Fruit fly (Drosophila melanogaster) whole organism, embryonic: ENCODE measurements around the gene iav.

Experiments used
- B-H1 ChIP-seq: fragments of 200-800 bp; sonication (Bioruptor generic); IDR thresholded peaks from 3 replicates; pipeline ENCODE4 v1.3.6; 2022; ENCODE audit warnings: missing biosample characterization, missing genetic modification characterization
- CG10462 ChIP-seq: fragments of 200-800 bp; sonication (Bioruptor generic); optimal IDR thresholded peaks from 2 replicates; lab custom pipeline; 2016; ENCODE audit warnings: missing biosample characterization, missing genetic modification characterization
- CG12299 ChIP-seq: fragments of 200-800 bp; sonication (Bioruptor generic); optimal IDR thresholded peaks from 2 replicates; lab custom pipeline; 2018; ENCODE audit warnings: missing biosample characterization, mild to moderate bottlenecking, missing genetic modification characterization
- CG1233 ChIP-seq: fragments of 200-800 bp; sonication (Bioruptor generic); optimal IDR thresholded peaks from 4 replicates; lab custom pipeline; 2018; ENCODE audit warnings: missing biosample characterization, mild to moderate bottlenecking, missing genetic modification characterization
- CG13894 ChIP-seq: fragments of 200-800 bp; sonication (Bioruptor generic); optimal IDR thresholded peaks from 3 replicates; lab custom pipeline; 2018; ENCODE audit warnings: missing biosample characterization, mild to moderate bottlenecking, missing genetic modification characterization, moderate library complexity
- CG1603 ChIP-seq: fragments of 200-800 bp; sonication (Bioruptor generic); optimal IDR thresholded peaks from 2 replicates; lab custom pipeline; 2019; ENCODE audit warnings: missing biosample characterization, mild to moderate bottlenecking, missing genetic modification characterization, moderate library complexity
- CG17186 ChIP-seq: fragments of 200-800 bp; sonication (Bioruptor generic); optimal IDR thresholded peaks from 3 replicates; lab custom pipeline; 2017; ENCODE audit warnings: missing biosample characterization, missing genetic modification reagents, missing genetic modification characterization
- CG17328 ChIP-seq: fragments of 200-800 bp; sonication (Bioruptor generic); IDR thresholded peaks from 2 replicates; pipeline ENCODE4 v1.3.6; 2022; ENCODE audit warnings: missing biosample characterization, missing genetic modification characterization
- CG17612 ChIP-seq: fragments of 200-800 bp; sonication (Bioruptor generic); IDR thresholded peaks from 2 replicates; pipeline ENCODE4 v1.3.6; 2022; ENCODE audit warnings: missing biosample characterization, missing genetic modification characterization
- CG1792 ChIP-seq: fragments of 200-800 bp; sonication (Bioruptor generic); optimal IDR thresholded peaks from 2 replicates; lab custom pipeline; 2016; ENCODE audit warnings: missing biosample characterization, missing genetic modification characterization
- CG2678 ChIP-seq: fragments of 200-800 bp; sonication (Bioruptor generic); optimal IDR thresholded peaks from 3 replicates; lab custom pipeline; 2019; ENCODE audit warnings: missing biosample characterization, mild to moderate bottlenecking, missing genetic modification characterization, moderate library complexity
- CG32772 ChIP-seq: fragments of 200-800 bp; sonication (Bioruptor generic); IDR thresholded peaks from 2 replicates; pipeline ENCODE4 v1.3.6; 2022; ENCODE audit warnings: missing biosample characterization, missing genetic modification characterization
- CG33557 ChIP-seq: fragments of 200-800 bp; sonication (Bioruptor generic); optimal IDR thresholded peaks from 2 replicates; lab custom pipeline; 2019; ENCODE audit warnings: missing biosample characterization, mild to moderate bottlenecking, missing genetic modification characterization, moderate library complexity
- CG4282 ChIP-seq: fragments of 200-800 bp; sonication (Bioruptor generic); optimal IDR thresholded peaks from 2 replicates; lab custom pipeline; 2016; ENCODE audit warnings: missing biosample characterization, missing genetic modification characterization
- CG4360 ChIP-seq: fragments of 200-800 bp; sonication (Bioruptor generic); IDR thresholded peaks from 2 replicates; pipeline ENCODE4 v1.3.6; 2022; ENCODE audit warnings: missing biosample characterization, missing genetic modification characterization
- CG8290 ChIP-seq, 3 experiments: fragments of 200-800 bp; sonication (Bioruptor generic); optimal IDR thresholded peaks; 2 replicates each; lab custom pipeline; 2016 to 2019; ENCODE audit warnings: missing biosample characterization in 3 of 3, missing genetic modification characterization in 3 of 3, mild to moderate bottlenecking in 2 of 3, moderate library complexity in 1 of 3
- Chrac-16 ChIP-seq: fragments of 200-800 bp; sonication (Bioruptor generic); optimal IDR thresholded peaks from 3 replicates; lab custom pipeline; 2016; ENCODE audit warnings: missing biosample characterization, missing genetic modification characterization
- CkIIα-i1 ChIP-seq: fragments of 200-800 bp; sonication (Bioruptor generic); IDR thresholded peaks from 2 replicates; pipeline ENCODE4 v1.3.6; 2022; ENCODE audit warnings: missing biosample characterization, missing genetic modification characterization
- Elba2 ChIP-seq: fragments of 200-800 bp; sonication (Bioruptor generic); optimal IDR thresholded peaks from 3 replicates; lab custom pipeline; 2016; ENCODE audit warnings: missing biosample characterization, missing genetic modification characterization
- Gug ChIP-seq: fragments of 200-800 bp; sonication (Bioruptor generic); IDR thresholded peaks from 4 replicates; pipeline ENCODE4 v1.3.6; 2022; ENCODE audit warnings: missing biosample characterization, missing genetic modification characterization
- H2.0 ChIP-seq: fragments of 200-800 bp; sonication (Bioruptor generic); IDR thresholded peaks from 2 replicates; pipeline ENCODE4 v1.3.6; 2022; ENCODE audit warnings: missing biosample characterization, missing genetic modification characterization
- MTF-1 ChIP-seq: fragments of 200-800 bp; sonication (Bioruptor generic); optimal IDR thresholded peaks from 2 replicates; lab custom pipeline; 2018; ENCODE audit warnings: missing biosample characterization, mild to moderate bottlenecking, missing genetic modification characterization, borderline replicate concordance
- Med ChIP-seq: fragments of 200-800 bp; sonication (Bioruptor generic); peaks from one replicate; lab custom pipeline; 2016; ENCODE audit warnings: missing biosample characterization, missing genetic modification characterization, mild to moderate bottlenecking, inconsistent platforms, moderate library complexity
- Meics ChIP-seq: fragments of 200-800 bp; sonication (Bioruptor generic); optimal IDR thresholded peaks from 2 replicates; lab custom pipeline; 2017; ENCODE audit warnings: missing biosample characterization, mild to moderate bottlenecking, missing genetic modification characterization
- Mes4 ChIP-seq: fragments of 200-800 bp; sonication (Bioruptor generic); optimal IDR thresholded peaks from 2 replicates; lab custom pipeline; 2016; ENCODE audit warnings: missing biosample characterization, missing genetic modification characterization
- Myb ChIP-seq: fragments of 200-800 bp; sonication (Bioruptor generic); optimal IDR thresholded peaks from 2 replicates; lab custom pipeline; 2016; ENCODE audit warnings: missing biosample characterization, missing genetic modification characterization
- Six4 ChIP-seq: fragments of 200-800 bp; sonication (Bioruptor generic); optimal IDR thresholded peaks from 2 replicates; lab custom pipeline; 2016; ENCODE audit warnings: missing biosample characterization, missing genetic modification characterization
- Trl ChIP-seq, 3 experiments: fragments of >200 bp in 2 of 3; fragments of 200-800 bp in 1 of 3; sonication (Bioruptor generic) in 1 of 3; optimal IDR thresholded peaks; 2 replicates in 1 of 3; 3 replicates in 2 of 3; lab custom pipeline; 2016 to 2017; ENCODE audit warnings: missing biosample characterization in 1 of 3, missing genetic modification characterization in 1 of 3
- chm ChIP-seq: fragments of 200-800 bp; sonication (Bioruptor generic); IDR thresholded peaks from 2 replicates; pipeline ENCODE4 v1.3.6; 2022; ENCODE audit warnings: missing biosample characterization, missing genetic modification characterization
- crc ChIP-seq: fragments of 200-800 bp; sonication (Bioruptor generic); optimal IDR thresholded peaks from 2 replicates; lab custom pipeline; 2016; ENCODE audit warnings: missing biosample characterization, missing genetic modification characterization
- crol ChIP-seq: fragments of 200-800 bp; sonication (Bioruptor generic); IDR thresholded peaks from 2 replicates; pipeline ENCODE4 v1.3.6; 2022; ENCODE audit warnings: missing biosample characterization, missing genetic modification characterization
- da ChIP-seq: fragments of 200-800 bp; sonication (Bioruptor generic); optimal IDR thresholded peaks from 2 replicates; lab custom pipeline; 2016; ENCODE audit warnings: missing biosample characterization, missing genetic modification characterization
- dimm ChIP-seq: fragments of 200-800 bp; sonication (Bioruptor generic); IDR thresholded peaks from 2 replicates; pipeline ENCODE4 v1.3.6; 2022; ENCODE audit warnings: missing biosample characterization, missing genetic modification characterization
- dysf ChIP-seq: fragments of 200-800 bp; sonication (Bioruptor generic); IDR thresholded peaks from 3 replicates; pipeline ENCODE4 v1.3.6; 2022; ENCODE audit warnings: missing biosample characterization, missing genetic modification characterization
- ewg ChIP-seq: fragments of 200-800 bp; sonication (Bioruptor generic); optimal IDR thresholded peaks from 3 replicates; lab custom pipeline; 2017; ENCODE audit warnings: mild to moderate bottlenecking, missing biosample characterization, missing genetic modification reagents, missing genetic modification characterization
- fru ChIP-seq: fragments of >200 bp; optimal IDR thresholded peaks from 2 replicates; lab custom pipeline; 2017
- gcm ChIP-seq: fragments of 200-800 bp; sonication (Bioruptor generic); optimal IDR thresholded peaks from 2 replicates; lab custom pipeline; 2019; ENCODE audit warnings: missing biosample characterization, mild to moderate bottlenecking, missing genetic modification characterization, moderate library complexity
- h ChIP-seq: fragments of >200 bp; optimal IDR thresholded peaks from 2 replicates; lab custom pipeline; 2017
- lov ChIP-seq, 2 experiments: fragments of 200-800 bp in 1 of 2; fragments of >200 bp in 1 of 2; sonication (Bioruptor generic) in 1 of 2; IDR thresholded peaks in 1 of 2; optimal IDR thresholded peaks in 1 of 2; 2 replicates in 1 of 2; 3 replicates in 1 of 2; pipeline versions ENCODE4 v1.3.6 to Lab custom; 2017 to 2022; ENCODE audit warnings: missing biosample characterization in 1 of 2, missing genetic modification characterization in 1 of 2
- nom ChIP-seq: fragments of 200-800 bp; sonication (Bioruptor generic); optimal IDR thresholded peaks from 2 replicates; lab custom pipeline; 2017; ENCODE audit warnings: missing biosample characterization, missing genetic modification characterization, mild to moderate bottlenecking, moderate library complexity, missing genetic modification reagents
- pum ChIP-seq: fragments of 200-800 bp; sonication (Bioruptor generic); optimal IDR thresholded peaks from 2 replicates; lab custom pipeline; 2016; ENCODE audit warnings: missing biosample characterization, missing genetic modification characterization
- sr ChIP-seq: fragments of 200-800 bp; sonication (Bioruptor generic); IDR thresholded peaks from 3 replicates; pipeline ENCODE4 v1.3.6; 2022; ENCODE audit warnings: missing biosample characterization, missing genetic modification characterization
- tgo ChIP-seq: fragments of 200-800 bp; sonication (Bioruptor generic); IDR thresholded peaks from 3 replicates; pipeline ENCODE4 v1.3.6; 2022; ENCODE audit warnings: missing biosample characterization, missing genetic modification characterization
- tin ChIP-seq: fragments of 200-800 bp; sonication (Bioruptor generic); optimal IDR thresholded peaks from 3 replicates; lab custom pipeline; 2016; ENCODE audit warnings: missing biosample characterization, missing genetic modification characterization
- tna ChIP-seq: fragments of 200-800 bp; sonication (Bioruptor generic); IDR thresholded peaks from 2 replicates; pipeline ENCODE4 v1.3.6; 2022; ENCODE audit warnings: missing biosample characterization, missing genetic modification characterization; ENCODE audit not compliant: partially characterized antibody
- toy ChIP-seq: fragments of 200-800 bp; sonication (Bioruptor generic); IDR thresholded peaks from 2 replicates; pipeline ENCODE4 v1.3.6; 2022; ENCODE audit warnings: missing biosample characterization, missing genetic modification characterization
- unc-4 ChIP-seq: fragments of 200-800 bp; sonication (Bioruptor generic); IDR thresholded peaks from 2 replicates; pipeline ENCODE4 v1.3.6; 2022; ENCODE audit warnings: missing biosample characterization, missing genetic modification characterization; ENCODE audit not compliant: partially characterized antibody
- usp ChIP-seq: fragments of >200 bp; optimal IDR thresholded peaks from 2 replicates; lab custom pipeline; 2017; ENCODE audit warnings: missing biosample characterization, missing genetic modification characterization
- zen2 ChIP-seq: fragments of 200-800 bp; sonication (Bioruptor generic); IDR thresholded peaks from 3 replicates; pipeline ENCODE4 v1.3.6; 2022; ENCODE audit warnings: missing biosample characterization, missing genetic modification characterization; ENCODE audit not compliant: partially characterized antibody
- zf30C ChIP-seq: fragments of 200-800 bp; sonication (Bioruptor generic); optimal IDR thresholded peaks from 3 replicates; lab custom pipeline; 2018; ENCODE audit warnings: missing biosample characterization, mild to moderate bottlenecking, missing genetic modification characterization

The iav gene

dm6 chrX:6802376-6803080 lies 11.2 kb upstream of the iav start:
- no peak for TF ChIP-seq toy (GFP tag; lab: Robert Waterston, UW)
- no peak for TF ChIP-seq tin
- TF ChIP-seq tgo (GFP tag; lab: Robert Waterston, UW), result no peak
- TF ChIP-seq CG2678, result no peak
- TF ChIP-seq Mes4 (GFP tag; lab: Kevin White, UChicago), result no peak
- no peak for TF ChIP-seq CG1603
- no peak for TF ChIP-seq Gug (GFP tag; lab: Robert Waterston, UW)
- no peak for TF ChIP-seq lov (optimal IDR thresholded peaks at IDR 0.05; lab: Kevin White, UChicago)
- no peak for TF ChIP-seq lov (GFP tag; IDR thresholded peaks at IDR 0.05; lab: Robert Waterston, UW)
- no peak for TF ChIP-seq zen2 (GFP tag; lab: Robert Waterston, UW)
- TF ChIP-seq CG4282 (GFP tag; lab: Kevin White, UChicago), result no peak
- no peak for TF ChIP-seq CkIIα-i1 (GFP tag; lab: Robert Waterston, UW)
- no peak for TF ChIP-seq CG1792 (GFP tag; lab: Kevin White, UChicago)
- TF ChIP-seq gcm (GFP tag; lab: Kevin White, UChicago), result no peak
- TF ChIP-seq crc (GFP tag; lab: Kevin White, UChicago), result no peak
- peak; percentile 95 for TF ChIP-seq crol (GFP tag; lab: Robert Waterston, UW)
- TF ChIP-seq unc-4 (GFP tag; lab: Robert Waterston, UW), result no peak
- TF ChIP-seq Med (GFP tag; lab: Kevin White, UChicago), result peak; percentile 38
- TF ChIP-seq CG17186, result no peak
- TF ChIP-seq Chrac-16 (GFP tag; lab: Kevin White, UChicago), result no peak
- no peak for TF ChIP-seq CG10462
- TF ChIP-seq Six4 (GFP tag; lab: Kevin White, UChicago), result no peak
- TF ChIP-seq Myb (GFP tag; lab: Kevin White, UChicago), result no peak
- no peak for TF ChIP-seq ewg (GFP tag; lab: Kevin White, UChicago)
- TF ChIP-seq CG32772 (GFP tag; lab: Robert Waterston, UW), result no peak
- TF ChIP-seq H2.0 (GFP tag; lab: Robert Waterston, UW), result no peak
- TF ChIP-seq pum (GFP tag; lab: Kevin White, UChicago), result no peak
- no peak for TF ChIP-seq Meics (GFP tag; lab: Kevin White, UChicago)
- no peak for TF ChIP-seq dimm
- TF ChIP-seq B-H1, result no peak
- no peak for TF ChIP-seq usp (GFP tag; lab: Kevin White, UChicago)
- no peak for TF ChIP-seq CG13894 (tag; lab: Kevin White, UChicago)
- TF ChIP-seq nom (GFP tag; lab: Kevin White, UChicago), result no peak
- no peak for TF ChIP-seq CG12299 (tag; lab: Kevin White, UChicago)
- TF ChIP-seq fru (lab: Kevin White, UChicago), result no peak
- TF ChIP-seq dysf (GFP tag; lab: Robert Waterston, UW), result no peak
- TF ChIP-seq h (lab: Kevin White, UChicago), result no peak
- no peak for TF ChIP-seq CG17612 (GFP tag; lab: Robert Waterston, UW)
- peak; percentile 51; the same call in 2 of the 3 replicates for TF ChIP-seq sr (GFP tag; lab: Robert Waterston, UW)
- TF ChIP-seq CG33557 (GFP tag; lab: Kevin White, UChicago), result no peak
- TF ChIP-seq Trl (optimal IDR thresholded peaks at IDR 0.05; lab: Kevin White, UChicago), result no peak
- no peak for TF ChIP-seq Trl (GFP tag; optimal IDR thresholded peaks at IDR 0.05; lab: Kevin White, UChicago)
- TF ChIP-seq chm (GFP tag; lab: Robert Waterston, UW), result no peak
- peak; percentile 86 for TF ChIP-seq CG4360 (GFP tag; lab: Robert Waterston, UW)
- TF ChIP-seq CG17328, result no peak
- peak; percentile 18 for TF ChIP-seq zf30C (GFP tag; lab: Kevin White, UChicago)
- peak; percentile 38 for TF ChIP-seq Elba2
- TF ChIP-seq MTF-1, result no peak
- TF ChIP-seq tna (GFP tag; lab: Robert Waterston, UW), result no peak
- TF ChIP-seq da, result no peak
- no peak for TF ChIP-seq CG1233 (GFP tag; lab: Kevin White, UChicago)
- no peak for TF ChIP-seq CG8290 (GFP tag; optimal IDR thresholded peaks at IDR 0.05; lab: Kevin White, UChicago)
- no peak for TF ChIP-seq CG8290 (tag; optimal IDR thresholded peaks at IDR 0.05; lab: Kevin White, UChicago)
